Worm (Caenorhabditis elegans) whole organism, L4 larva: ENCODE results near the gene ttbk-5.

Experiments
- ceh-28 ChIP-seq: fragments of 150-350 bp; optimal IDR thresholded peaks from 2 replicates; lab custom pipeline; 2014; ENCODE audit warnings: missing biosample characterization, missing genetic modification reagents, missing genetic modification characterization
- ceh-82 ChIP-seq: sonication (generic microtip); optimal IDR thresholded peaks from 2 replicates; lab custom pipeline; 2017; ENCODE audit warnings: missing biosample characterization, missing genetic modification characterization
- daf-12 ChIP-seq: fragments of 150-350 bp; optimal IDR thresholded peaks from 2 replicates; lab custom pipeline; 2014; ENCODE audit warnings: missing biosample characterization, missing genetic modification reagents, missing genetic modification characterization
- dpl-1 ChIP-seq: fragments of 150-350 bp; optimal IDR thresholded peaks from 2 replicates; lab custom pipeline; 2014; ENCODE audit warnings: missing biosample characterization, missing genetic modification reagents, missing genetic modification characterization
- fos-1 ChIP-seq: fragments of 150-350 bp; optimal IDR thresholded peaks from 2 replicates; lab custom pipeline; 2014; ENCODE audit warnings: missing biosample characterization, missing genetic modification characterization
- hlh-30 ChIP-seq: sonication (generic microtip); optimal IDR thresholded peaks from 2 replicates; lab custom pipeline; 2017; ENCODE audit warnings: antibody characterized with exemption, mild to moderate bottlenecking, missing genetic modification characterization, missing compliant biosample characterization; ENCODE audit not compliant: insufficient read depth
- lin-15B ChIP-seq: fragments of 150-350 bp; sonication (generic microtip); optimal IDR thresholded peaks from 3 replicates; lab custom pipeline; 2014; ENCODE audit warnings: missing biosample characterization, missing genetic modification characterization
- nhr-28 ChIP-seq: fragments of 150-350 bp; optimal IDR thresholded peaks from 2 replicates; lab custom pipeline; 2014; ENCODE audit warnings: missing biosample characterization, missing genetic modification characterization
- nhr-48 ChIP-seq: sonication (generic microtip); optimal IDR thresholded peaks from 2 replicates; lab custom pipeline; 2016; ENCODE audit warnings: mild to moderate bottlenecking, missing genetic modification characterization, missing compliant biosample characterization
- rbr-2 ChIP-seq: sonication (generic microtip); optimal IDR thresholded peaks from 2 replicates; lab custom pipeline; 2016; ENCODE audit warnings: missing genotype, missing genetic modification characterization, missing compliant biosample characterization
- unc-62 ChIP-seq, 3 experiments: fragments of 150-350 bp in 1 of 3; sonication (generic microtip); optimal IDR thresholded peaks in 2 of 3; peaks in 1 of 3; 1 replicate in 1 of 3; 2 replicates in 2 of 3; lab custom pipeline; 2014 to 2017; ENCODE audit warnings: missing biosample characterization in 3 of 3, missing genetic modification characterization in 3 of 3, missing genetic modification reagents in 3 of 3, missing genotype in 1 of 3
- zfp-3 ChIP-seq: fragments of 200-800 bp; sonication (Bioruptor generic); conservative IDR thresholded peaks from 2 replicates; pipeline ENCODE4 v1.3.6; 2022; ENCODE audit warnings: missing genetic modification reagents, missing genetic modification characterization, missing compliant biosample characterization

DNA sequence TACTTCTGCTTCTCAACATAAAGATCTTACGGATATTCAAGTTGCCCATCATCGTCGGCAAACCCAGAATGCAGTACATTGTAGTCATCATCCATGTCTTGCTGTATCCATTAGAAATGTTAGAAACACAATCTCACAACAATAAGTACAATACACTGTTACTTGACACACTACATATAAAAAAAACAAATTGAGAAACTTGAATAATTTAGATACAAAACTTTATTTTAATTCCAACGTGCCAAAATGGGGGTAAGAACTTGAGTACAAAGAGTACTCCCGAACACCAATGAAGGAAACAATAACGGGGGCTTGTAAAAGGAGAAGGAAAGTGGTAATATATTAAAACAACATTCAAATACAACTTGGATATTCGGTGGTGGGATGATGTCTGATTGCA is 36.1 kb downstream of the ttbk-5 start, which contains the start of gene ctf-18:
- TF ChIP-seq rbr-2, result no peak
- no peak for TF ChIP-seq nhr-48
- TF ChIP-seq fos-1, result no peak
- TF ChIP-seq zfp-3 (GFP tag; lab: Robert Waterston, UW), result no peak
- TF ChIP-seq hlh-30, result no peak
- TF ChIP-seq nhr-28, result no peak
- no peak for TF ChIP-seq unc-62 (GFP tag; optimal IDR thresholded peaks at IDR 0.05 in 1 of 2; lab: Kevin White, UChicago)
- no peak for TF ChIP-seq unc-62 (tag; optimal IDR thresholded peaks at IDR 0.05; lab: Kevin White, UChicago)
- no peak for TF ChIP-seq ceh-82 (tag; lab: Kevin White, UChicago)
- TF ChIP-seq daf-12 (tag; lab: Kevin White, UChicago), result no peak
- TF ChIP-seq dpl-1 (GFP tag; lab: Kevin White, UChicago), result no peak
- TF ChIP-seq ceh-28 (tag; lab: Kevin White, UChicago), result no peak
- TF ChIP-seq lin-15B (tag; lab: Kevin White, UChicago), result no peak
